Worm (Caenorhabditis elegans) whole organism, early embryonic: ENCODE results near the gene T02G5.15.

Experiments
- ama-1 ChIP-seq: fragments of 150-350 bp; optimal IDR thresholded peaks from 2 replicates; lab custom pipeline; 2014
- ceh-13 ChIP-seq: fragments of 200-800 bp; sonication (Bioruptor generic); optimal IDR thresholded peaks from 2 replicates; lab custom pipeline; 2018; ENCODE audit warnings: mild to moderate bottlenecking, missing genetic modification characterization, missing compliant biosample characterization
- ceh-36 ChIP-seq: sonication (generic microtip); optimal IDR thresholded peaks from 2 replicates; lab custom pipeline; 2016; ENCODE audit warnings: missing genetic modification characterization, inconsistent platforms, missing compliant biosample characterization
- flt-1 ChIP-seq: fragments of 200-800 bp; sonication (Bioruptor generic); IDR thresholded peaks from 2 replicates; pipeline ENCODE4 v1.3.6; 2022; ENCODE audit warnings: missing genetic modification characterization, missing compliant biosample characterization
- scrt-1 ChIP-seq: fragments of 200-800 bp; sonication (Bioruptor generic); IDR thresholded peaks from 2 replicates; pipeline ENCODE4 v1.3.6; 2022; ENCODE audit warnings: missing genetic modification characterization, missing compliant biosample characterization
- tbx-37 ChIP-seq: fragments of 200-800 bp; sonication (Bioruptor generic); conservative IDR thresholded peaks from 2 replicates; pipeline ENCODE4 v1.3.6; 2022; ENCODE audit warnings: missing genetic modification reagents, missing genetic modification characterization, missing compliant biosample characterization

ce11 chrII:7116350-7116749 lies 32.2 kb downstream of the T02G5.15 start, which contains the start of gene spon-1:
- TF ChIP-seq ama-1 (lab: Kevin White, UChicago) (no peak), flt-1 (GFP tag; lab: Robert Waterston, UW) (no peak), tbx-37 (no peak), ceh-36 (no peak), ceh-13 (GFP tag; lab: Kevin White, UChicago) (no peak), scrt-1 (GFP tag; lab: Robert Waterston, UW) (no peak)
